Worm (Caenorhabditis elegans): ENCODE measurements around the gene srg-61.

DNA sequence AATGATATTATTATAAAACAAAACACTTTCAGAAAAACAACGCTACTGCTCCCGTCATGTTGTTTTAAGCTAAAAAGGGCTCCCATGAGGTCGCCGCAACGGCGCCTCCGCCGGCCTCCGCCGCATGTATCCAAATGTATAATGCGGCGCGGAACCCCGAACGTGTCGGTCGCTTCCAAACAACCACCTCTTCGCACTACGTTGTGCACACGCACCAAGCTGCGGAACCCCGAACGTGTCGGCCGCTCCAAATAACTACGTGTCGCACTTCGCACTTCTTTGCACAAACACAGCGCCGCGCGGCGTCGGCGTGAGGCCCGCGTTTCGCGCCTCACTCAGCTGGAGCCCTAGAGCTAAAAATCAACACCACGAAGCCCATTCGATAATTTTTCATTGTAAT lies 23.2 kb downstream of the srg-61 start:
- TF ChIP-seq him-1 (tag; optimal IDR thresholded peaks at IDR 0.05): no peak
- TF ChIP-seq W03F9.2 (tag; optimal IDR thresholded peaks at IDR 0.05): no peak
